Worm (Caenorhabditis elegans): Measurements from ENCODE around the gene C29E4.9.

- no peak for TF ChIP-seq ztf-29 (GFP tag; IDR thresholded peaks at IDR 0.05)
- no peak for TF ChIP-seq ztf-23 (GFP tag; IDR thresholded peaks at IDR 0.05)
- no peak for TF ChIP-seq flt-1 (GFP tag; IDR thresholded peaks at IDR 0.05)
- TF ChIP-seq cog-1 (tag; optimal IDR thresholded peaks at IDR 0.05) = no peak
Measured at ce11 chrIII:7933235-7933634, 23.6 kb downstream of the C29E4.9 start, which contains the start of gene ran-2.

All from whole organism, midembryonic.